Fruit fly (Drosophila melanogaster) Kc167 (cell line): ENCODE data around the gene CG17782.

Experiments
- Myc ChIP-seq: fragments of >200 bp; optimal IDR thresholded peaks from 2 replicates; lab custom pipeline; 2017; ENCODE audit warnings: missing external identifiers
- Sin3A ChIP-seq: fragments of >200 bp; optimal IDR thresholded peaks from 2 replicates; lab custom pipeline; 2018; ENCODE audit warnings: missing external identifiers
- insv ChIP-seq: fragments of >200 bp; optimal IDR thresholded peaks from 3 replicates; lab custom pipeline; 2018; ENCODE audit warnings: missing external identifiers
- ttk ChIP-seq: sonication (Bioruptor generic); optimal IDR thresholded peaks from 2 replicates; lab custom pipeline; 2017; ENCODE audit warnings: missing external identifiers

- TF ChIP-seq insv (no peak), ttk (lab: Kevin White, UChicago) (no peak), Myc (lab: Kevin White, UChicago) (no peak), Sin3A (lab: Kevin White, UChicago) (no peak)
Observed at dm6 chr3R:24336622-24337021, 35.9 kb downstream of the CG17782 start, which contains the start of gene CG6432.
